Fruit fly (Drosophila melanogaster) whole organism, embryonic: ENCODE measurements around the gene fzo.

Experiments
- Awh ChIP-seq: fragments of 200-800 bp; sonication (Bioruptor generic); IDR thresholded peaks from 2 replicates; pipeline ENCODE4, ENCODE4 v1.3.6; 2022; ENCODE audit warnings: missing biosample characterization, missing genetic modification characterization
- CG10543 ChIP-seq: fragments of 200-800 bp; sonication (Bioruptor generic); optimal IDR thresholded peaks from 3 replicates; lab custom pipeline; 2017; ENCODE audit warnings: missing biosample characterization, mild to moderate bottlenecking, missing genetic modification characterization, moderate library complexity
- CG10565 ChIP-seq: fragments of 200-800 bp; sonication (Bioruptor generic); optimal IDR thresholded peaks from 3 replicates; lab custom pipeline; 2016; ENCODE audit warnings: missing biosample characterization, mild to moderate bottlenecking, missing genetic modification characterization
- CG11504 ChIP-seq: fragments of 200-800 bp; sonication (Bioruptor generic); optimal IDR thresholded peaks from 3 replicates; lab custom pipeline; 2019; ENCODE audit warnings: missing biosample characterization, mild to moderate bottlenecking, missing genetic modification characterization, moderate library complexity
- CG12155 ChIP-seq: fragments of 200-800 bp; sonication (Bioruptor generic); optimal IDR thresholded peaks from 3 replicates; lab custom pipeline; 2016; ENCODE audit warnings: missing biosample characterization, missing genetic modification characterization
- CG12299 ChIP-seq: fragments of 200-800 bp; sonication (Bioruptor generic); optimal IDR thresholded peaks from 2 replicates; lab custom pipeline; 2018; ENCODE audit warnings: missing biosample characterization, mild to moderate bottlenecking, missing genetic modification characterization
- CG14014 ChIP-seq: fragments of 200-800 bp; sonication (Bioruptor generic); IDR thresholded peaks from 2 replicates; pipeline ENCODE4 v1.3.6; 2022; ENCODE audit warnings: missing biosample characterization, missing genetic modification characterization
- CG17328 ChIP-seq: fragments of 200-800 bp; sonication (Bioruptor generic); IDR thresholded peaks from 2 replicates; pipeline ENCODE4 v1.3.6; 2022; ENCODE audit warnings: missing biosample characterization, missing genetic modification characterization
- CG2199 ChIP-seq: fragments of 200-800 bp; sonication (Bioruptor generic); IDR thresholded peaks from 3 replicates; pipeline ENCODE4 v1.3.6; 2022; ENCODE audit warnings: missing biosample characterization, missing genetic modification characterization
- CG30020 ChIP-seq: fragments of 200-800 bp; optimal IDR thresholded peaks from 2 replicates; lab custom pipeline; 2019; ENCODE audit warnings: missing biosample characterization, mild to moderate bottlenecking, missing genetic modification characterization, moderate library complexity
- CG30403 ChIP-seq: fragments of 200-800 bp; sonication (Bioruptor generic); optimal IDR thresholded peaks from 3 replicates; lab custom pipeline; 2016; ENCODE audit warnings: missing biosample characterization, missing genetic modification characterization
- CG3163 ChIP-seq: fragments of 200-800 bp; sonication (Bioruptor generic); optimal IDR thresholded peaks from 3 replicates; lab custom pipeline; 2016; ENCODE audit warnings: missing biosample characterization, missing genetic modification characterization
- CG32532 ChIP-seq: fragments of 200-800 bp; sonication (Bioruptor generic); IDR thresholded peaks from 2 replicates; pipeline ENCODE4 v1.3.6; 2022; ENCODE audit warnings: missing biosample characterization, missing genetic modification characterization
- CG3407 ChIP-seq: fragments of 200-800 bp; sonication (Bioruptor generic); optimal IDR thresholded peaks from 2 replicates; lab custom pipeline; 2018; ENCODE audit warnings: missing biosample characterization, mild to moderate bottlenecking, missing genetic modification characterization
- CG6689 ChIP-seq: fragments of 200-800 bp; sonication (Bioruptor generic); IDR thresholded peaks from 2 replicates; pipeline ENCODE4 v1.3.6; 2022; ENCODE audit warnings: missing biosample characterization, missing genetic modification characterization
- CG9797 ChIP-seq: fragments of 200-800 bp; sonication (Bioruptor generic); optimal IDR thresholded peaks from 3 replicates; lab custom pipeline; 2018; ENCODE audit warnings: missing biosample characterization, mild to moderate bottlenecking, missing genetic modification characterization
- D19A ChIP-seq: fragments of 200-800 bp; optimal IDR thresholded peaks from 3 replicates; lab custom pipeline; 2019; ENCODE audit warnings: missing biosample characterization, mild to moderate bottlenecking, missing genetic modification characterization, moderate library complexity
- Drgx ChIP-seq: fragments of 200-800 bp; sonication (Bioruptor generic); IDR thresholded peaks from 2 replicates; pipeline ENCODE4 v1.3.6; 2022; ENCODE audit warnings: missing biosample characterization, missing genetic modification characterization
- Ets65A ChIP-seq: fragments of 200-800 bp; sonication (Bioruptor generic); peaks from one replicate; lab custom pipeline; 2016; ENCODE audit warnings: missing biosample characterization, missing genetic modification characterization
- HLH54F ChIP-seq: fragments of 200-800 bp; sonication (Bioruptor generic); optimal IDR thresholded peaks from 3 replicates; lab custom pipeline; 2016; ENCODE audit warnings: missing biosample characterization, missing genetic modification characterization
- Jarid2 ChIP-seq: fragments of 200-800 bp; sonication (Bioruptor generic); optimal IDR thresholded peaks from 3 replicates; lab custom pipeline; 2017; ENCODE audit warnings: mild to moderate bottlenecking, missing biosample characterization, missing genetic modification reagents, missing genetic modification characterization
- Lhr ChIP-seq: fragments of 200-800 bp; sonication (Bioruptor generic); optimal IDR thresholded peaks from 3 replicates; lab custom pipeline; 2017; ENCODE audit warnings: mild to moderate bottlenecking, missing biosample characterization, missing genetic modification reagents, missing genetic modification characterization
- Mad ChIP-seq: fragments of 200-800 bp; sonication (Bioruptor generic); optimal IDR thresholded peaks from 2 replicates; lab custom pipeline; 2016; ENCODE audit warnings: missing biosample characterization, missing genetic modification characterization
- Mes4 ChIP-seq: fragments of 200-800 bp; sonication (Bioruptor generic); optimal IDR thresholded peaks from 2 replicates; lab custom pipeline; 2016; ENCODE audit warnings: missing biosample characterization, missing genetic modification characterization
- Ptx1 ChIP-seq: fragments of 200-800 bp; sonication (Bioruptor generic); IDR thresholded peaks from 2 replicates; pipeline ENCODE4 v1.3.6; 2022; ENCODE audit warnings: missing biosample characterization, missing genetic modification characterization
- Scr ChIP-seq: fragments of 200-800 bp; sonication (Bioruptor generic); IDR thresholded peaks from 2 replicates; pipeline ENCODE4 v1.3.6; 2022; ENCODE audit warnings: missing biosample characterization, missing genetic modification characterization; ENCODE audit not compliant: partially characterized antibody
- Sry-β ChIP-seq: fragments of 200-800 bp; sonication (Bioruptor generic); optimal IDR thresholded peaks from 2 replicates; lab custom pipeline; 2018; ENCODE audit warnings: missing biosample characterization, mild to moderate bottlenecking, missing genetic modification characterization, moderate library complexity
- Tbp ChIP-seq: fragments of >200 bp; optimal IDR thresholded peaks from 2 replicates; lab custom pipeline; 2018; ENCODE audit warnings: missing biosample characterization, missing genetic modification characterization
- Trl ChIP-seq, 3 experiments: fragments of >200 bp in 2 of 3; fragments of 200-800 bp in 1 of 3; sonication (Bioruptor generic) in 1 of 3; optimal IDR thresholded peaks; 2 replicates in 1 of 3; 3 replicates in 2 of 3; lab custom pipeline; 2016 to 2017; ENCODE audit warnings: missing biosample characterization in 1 of 3, missing genetic modification characterization in 1 of 3
- ac ChIP-seq: fragments of 200-800 bp; sonication (Bioruptor generic); optimal IDR thresholded peaks from 3 replicates; lab custom pipeline; 2017; ENCODE audit warnings: missing biosample characterization, mild to moderate bottlenecking, missing genetic modification characterization
- ap ChIP-seq: fragments of 200-800 bp; sonication (Bioruptor generic); IDR thresholded peaks from 2 replicates; pipeline ENCODE4 v1.3.6; 2022; ENCODE audit warnings: missing biosample characterization, missing genetic modification characterization
- az2 ChIP-seq: fragments of 200-800 bp; sonication (Bioruptor generic); optimal IDR thresholded peaks from 3 replicates; lab custom pipeline; 2016; ENCODE audit warnings: missing biosample characterization, missing genetic modification characterization
- btn ChIP-seq: fragments of 200-800 bp; sonication (Bioruptor generic); optimal IDR thresholded peaks from 2 replicates; lab custom pipeline; 2016; ENCODE audit warnings: missing biosample characterization, missing genetic modification characterization
- cwo ChIP-seq: fragments of 200-800 bp; sonication (Bioruptor generic); optimal IDR thresholded peaks from 3 replicates; lab custom pipeline; 2017; ENCODE audit warnings: missing biosample characterization, missing genetic modification characterization, mild to moderate bottlenecking, moderate library complexity, missing genetic modification reagents
- gcm2 ChIP-seq: fragments of 200-800 bp; sonication (Bioruptor generic); optimal IDR thresholded peaks from 2 replicates; lab custom pipeline; 2016; ENCODE audit warnings: missing biosample characterization, missing genetic modification characterization
- gfzf ChIP-seq: fragments of 200-800 bp; sonication (Bioruptor generic); optimal IDR thresholded peaks from 2 replicates; lab custom pipeline; 2016; ENCODE audit warnings: missing biosample characterization, mild to moderate bottlenecking, missing genetic modification characterization, moderate library complexity
- gsb-n ChIP-seq: fragments of 200-800 bp; sonication (Bioruptor generic); optimal IDR thresholded peaks from 3 replicates; lab custom pipeline; 2018; ENCODE audit warnings: missing biosample characterization, mild to moderate bottlenecking, missing genetic modification characterization
- her ChIP-seq: fragments of 200-800 bp; sonication (Bioruptor generic); optimal IDR thresholded peaks from 2 replicates; lab custom pipeline; 2016; ENCODE audit warnings: missing biosample characterization, missing genetic modification characterization
- ind ChIP-seq: fragments of 200-800 bp; sonication (Bioruptor generic); optimal IDR thresholded peaks from 3 replicates; lab custom pipeline; 2016; ENCODE audit warnings: missing biosample characterization, missing genetic modification characterization
- mam ChIP-seq: fragments of 200-800 bp; sonication (Bioruptor generic); optimal IDR thresholded peaks from 3 replicates; lab custom pipeline; 2016; ENCODE audit warnings: missing biosample characterization, missing genetic modification characterization
- pan ChIP-seq, 4 experiments: fragments of >200 bp in 3 of 4; fragments of 200-800 bp in 1 of 4; sonication (Bioruptor generic) in 1 of 4; optimal IDR thresholded peaks in 3 of 4; IDR thresholded peaks in 1 of 4; 2 replicates each; pipeline versions ENCODE4 v1.3.6 to Lab custom; 2017 to 2022; ENCODE audit warnings: missing biosample characterization in 2 of 4, missing genetic modification characterization in 2 of 4, mixed read lengths in 1 of 4
- run ChIP-seq: fragments of 200-800 bp; sonication (Bioruptor generic); optimal IDR thresholded peaks from 3 replicates; lab custom pipeline; 2018; ENCODE audit warnings: missing biosample characterization, mild to moderate bottlenecking, missing genetic modification characterization
- sc ChIP-seq, 3 experiments: fragments of >200 bp in 2 of 3; fragments of 200-800 bp in 1 of 3; sonication (Bioruptor generic) in 1 of 3; optimal IDR thresholded peaks; 2 replicates in 2 of 3; 3 replicates in 1 of 3; lab custom pipeline; 2017; ENCODE audit warnings: mild to moderate bottlenecking in 1 of 3, missing biosample characterization in 1 of 3, missing genetic modification characterization in 1 of 3, missing genetic modification reagents in 1 of 3
- schlank ChIP-seq: fragments of 200-800 bp; sonication (Bioruptor generic); optimal IDR thresholded peaks from 2 replicates; lab custom pipeline; 2018; ENCODE audit warnings: missing biosample characterization, mild to moderate bottlenecking, missing genetic modification characterization
- sd ChIP-seq: fragments of 200-800 bp; sonication (Bioruptor generic); optimal IDR thresholded peaks from 3 replicates; lab custom pipeline; 2018; ENCODE audit warnings: missing biosample characterization, mild to moderate bottlenecking, missing genetic modification characterization, moderate library complexity
- slp2 ChIP-seq: fragments of 200-800 bp; sonication (Bioruptor generic); optimal IDR thresholded peaks from 2 replicates; lab custom pipeline; 2016; ENCODE audit warnings: missing biosample characterization, missing genetic modification characterization
- so ChIP-seq: fragments of 200-800 bp; sonication (Bioruptor generic); IDR thresholded peaks from 3 replicates; pipeline ENCODE4 v1.3.6; 2022; ENCODE audit warnings: missing biosample characterization, missing genetic modification characterization
- sr ChIP-seq: fragments of 200-800 bp; sonication (Bioruptor generic); IDR thresholded peaks from 3 replicates; pipeline ENCODE4 v1.3.6; 2022; ENCODE audit warnings: missing biosample characterization, missing genetic modification characterization
- tna ChIP-seq: fragments of 200-800 bp; sonication (Bioruptor generic); IDR thresholded peaks from 2 replicates; pipeline ENCODE4 v1.3.6; 2022; ENCODE audit warnings: missing biosample characterization, missing genetic modification characterization; ENCODE audit not compliant: partially characterized antibody
- zf30C ChIP-seq: fragments of 200-800 bp; sonication (Bioruptor generic); optimal IDR thresholded peaks from 3 replicates; lab custom pipeline; 2018; ENCODE audit warnings: missing biosample characterization, mild to moderate bottlenecking, missing genetic modification characterization

fzo gene

DNA sequence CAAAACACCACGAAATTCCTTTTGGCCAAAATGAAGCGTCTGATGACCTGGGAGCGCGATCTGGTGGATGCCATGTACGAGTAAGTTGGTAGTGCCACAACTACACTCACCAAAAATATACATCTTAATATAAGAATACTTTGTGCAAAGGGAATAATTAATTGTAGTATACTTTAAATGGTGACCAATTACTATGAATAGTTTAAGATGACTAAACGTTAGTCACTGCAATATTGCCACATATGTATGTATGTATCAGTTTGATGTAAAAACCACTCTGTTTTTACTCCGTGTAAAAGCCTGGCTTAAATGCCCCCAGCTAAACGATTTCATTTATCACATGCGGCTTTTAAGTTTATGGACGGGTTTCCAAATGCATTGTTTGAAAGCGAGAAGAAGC, 29.1 kb downstream of the fzo start (continued):
- TF ChIP-seq CG3163 (no peak), CG30020 (no peak), gsb-n (tag; lab: Kevin White, UChicago) (peak; percentile 19), CG12299 (no peak), Lhr (GFP tag; lab: Kevin White, UChicago) (peak; percentile 4), CG17328 (GFP tag; lab: Robert Waterston, UW) (peak; percentile 54; the same call in 1 of the 2 replicates), HLH54F (no peak), CG3407 (GFP tag; lab: Kevin White, UChicago) (no peak), tna (GFP tag; lab: Robert Waterston, UW) (no peak), CG12155 (GFP tag; lab: Kevin White, UChicago) (no peak), slp2 (GFP tag; lab: Kevin White, UChicago) (no peak), Mes4 (GFP tag; lab: Kevin White, UChicago) (peak; percentile 34), btn (GFP tag; lab: Kevin White, UChicago) (no peak), cwo (GFP tag; lab: Kevin White, UChicago) (no peak), Ptx1 (no peak), schlank (no peak), so (GFP tag; lab: Robert Waterston, UW) (no peak), CG30403 (GFP tag; lab: Kevin White, UChicago) (no peak), zf30C (GFP tag; lab: Kevin White, UChicago) (no peak), ap (GFP tag; lab: Robert Waterston, UW) (peak; percentile 60; the same call in 1 of the 2 replicates), CG11504 (tag; lab: Kevin White, UChicago) (peak; percentile 43), mam (GFP tag; lab: Kevin White, UChicago) (no peak), Jarid2 (GFP tag; lab: Kevin White, UChicago) (no peak), CG32532 (GFP tag; lab: Robert Waterston, UW) (no peak), az2 (GFP tag; lab: Kevin White, UChicago) (peak; percentile 49), Awh (GFP tag; lab: Robert Waterston, UW) (peak; percentile 40; the same call in 1 of the 2 replicates), her (GFP tag; lab: Kevin White, UChicago) (no peak), Mad (GFP tag; lab: Kevin White, UChicago) (no peak), gfzf (GFP tag; lab: Kevin White, UChicago) (no peak), sd (no peak), CG10543 (no peak), Drgx (GFP tag; lab: Robert Waterston, UW) (no peak), CG14014 (GFP tag; lab: Robert Waterston, UW) (peak; percentile 40; the same call in 1 of the 2 replicates), Scr (no peak), CG10565 (GFP tag; lab: Kevin White, UChicago) (no peak), Sry-β (GFP tag; lab: Kevin White, UChicago) (no peak), run (tag; lab: Kevin White, UChicago) (no peak), ind (peak; percentile 19), Tbp (GFP tag; lab: Kevin White, UChicago) (no peak), CG9797 (no peak), Ets65A (GFP tag; lab: Kevin White, UChicago) (peak; percentile 53), pan (optimal IDR thresholded peaks at IDR 0.05; lab: Kevin White, UChicago) (no peak), pan (GFP tag; optimal IDR thresholded peaks at IDR 0.05 in 1 of 2, IDR thresholded peaks at IDR 0.05 in 1 of 2) (no peak), CG2199 (GFP tag; lab: Robert Waterston, UW) (no peak), D19A (tag; lab: Kevin White, UChicago) (peak; percentile 51), gcm2 (GFP tag; lab: Kevin White, UChicago) (no peak), sc (optimal IDR thresholded peaks at IDR 0.05; lab: Kevin White, UChicago) (no peak), sc (GFP tag; optimal IDR thresholded peaks at IDR 0.05; lab: Kevin White, UChicago) (peak; percentile 22), sr (no peak), ac (GFP tag; lab: Kevin White, UChicago) (no peak), CG6689 (peak; percentile 28; the same call in 1 of the 2 replicates), Trl (optimal IDR thresholded peaks at IDR 0.05; lab: Kevin White, UChicago) (no peak), Trl (GFP tag; optimal IDR thresholded peaks at IDR 0.05; lab: Kevin White, UChicago) (no peak)
